Fruit fly (Drosophila melanogaster) whole organism, embryonic: ENCODE results near the gene MSAmiP.

Experiments used
- Ada2b ChIP-seq: fragments of 200-800 bp; sonication (Bioruptor generic); IDR thresholded peaks from 2 replicates; pipeline ENCODE4 v1.3.6; 2022; ENCODE audit warnings: missing biosample characterization, missing genetic modification characterization
- Aef1 ChIP-seq: fragments of 200-800 bp; sonication (Bioruptor generic); IDR thresholded peaks from 3 replicates; pipeline ENCODE4 v1.3.6; 2022; ENCODE audit warnings: missing biosample characterization, missing genetic modification characterization
- CG10979 ChIP-seq: fragments of 200-800 bp; sonication (Bioruptor generic); optimal IDR thresholded peaks from 2 replicates; lab custom pipeline; 2018; ENCODE audit warnings: missing biosample characterization, mild to moderate bottlenecking, missing genetic modification characterization, moderate library complexity
- CG11695 ChIP-seq: fragments of 200-800 bp; sonication (Bioruptor generic); IDR thresholded peaks from 3 replicates; pipeline ENCODE4 v1.3.6; 2022; ENCODE audit warnings: missing biosample characterization, missing genetic modification characterization
- CG12155 ChIP-seq: fragments of 200-800 bp; sonication (Bioruptor generic); optimal IDR thresholded peaks from 3 replicates; lab custom pipeline; 2016; ENCODE audit warnings: missing biosample characterization, missing genetic modification characterization
- CG12236 ChIP-seq: fragments of 200-800 bp; sonication (Bioruptor generic); optimal IDR thresholded peaks from 2 replicates; lab custom pipeline; 2016; ENCODE audit warnings: missing biosample characterization, missing genetic modification characterization
- CG12942 ChIP-seq: fragments of 200-800 bp; sonication (Bioruptor generic); optimal IDR thresholded peaks from 3 replicates; lab custom pipeline; 2016; ENCODE audit warnings: missing biosample characterization, missing genetic modification characterization
- CG15073 ChIP-seq: fragments of 200-800 bp; sonication (Bioruptor generic); optimal IDR thresholded peaks from 2 replicates; lab custom pipeline; 2016; ENCODE audit warnings: missing biosample characterization, missing genetic modification characterization
- CG15479 ChIP-seq: fragments of 200-800 bp; sonication (Bioruptor generic); optimal IDR thresholded peaks from 3 replicates; lab custom pipeline; 2019; ENCODE audit warnings: missing biosample characterization, mild to moderate bottlenecking, missing genetic modification characterization, moderate library complexity
- CG15514 ChIP-seq: fragments of 200-800 bp; sonication (Bioruptor generic); optimal IDR thresholded peaks from 3 replicates; lab custom pipeline; 2017; ENCODE audit warnings: missing biosample characterization, missing genetic modification characterization, mild to moderate bottlenecking, moderate library complexity, missing genetic modification reagents
- CG15601 ChIP-seq: fragments of 200-800 bp; sonication (Bioruptor generic); optimal IDR thresholded peaks from 3 replicates; lab custom pipeline; 2019; ENCODE audit warnings: missing biosample characterization, mild to moderate bottlenecking, missing genetic modification characterization, moderate library complexity
- CG16815 ChIP-seq: fragments of 200-800 bp; sonication (Bioruptor generic); optimal IDR thresholded peaks from 3 replicates; lab custom pipeline; 2017; ENCODE audit warnings: missing biosample characterization, mild to moderate bottlenecking, missing genetic modification characterization
- CG18599 ChIP-seq: fragments of 200-800 bp; sonication (Bioruptor generic); optimal IDR thresholded peaks from 3 replicates; lab custom pipeline; 2017; ENCODE audit warnings: missing biosample characterization, missing genetic modification characterization, mild to moderate bottlenecking, moderate library complexity, missing genetic modification reagents
- CG3163 ChIP-seq: fragments of 200-800 bp; sonication (Bioruptor generic); optimal IDR thresholded peaks from 3 replicates; lab custom pipeline; 2016; ENCODE audit warnings: missing biosample characterization, missing genetic modification characterization
- CG34422 ChIP-seq: fragments of 200-800 bp; sonication (Bioruptor generic); IDR thresholded peaks from 3 replicates; pipeline ENCODE4 v1.3.6; 2022; ENCODE audit warnings: missing biosample characterization, missing genetic modification characterization
- CG3726 ChIP-seq: fragments of 200-800 bp; sonication (Bioruptor generic); IDR thresholded peaks from 3 replicates; pipeline ENCODE4, ENCODE4 v1.3.6; 2022; ENCODE audit warnings: missing biosample characterization, missing genetic modification characterization
- CG4360 ChIP-seq: fragments of 200-800 bp; sonication (Bioruptor generic); IDR thresholded peaks from 2 replicates; pipeline ENCODE4 v1.3.6; 2022; ENCODE audit warnings: missing biosample characterization, missing genetic modification characterization
- CG6175 ChIP-seq: fragments of 200-800 bp; sonication (Bioruptor generic); IDR thresholded peaks from 3 replicates; pipeline ENCODE4 v1.3.6; 2022; ENCODE audit warnings: missing biosample characterization, missing genetic modification characterization
- CG6254 ChIP-seq: fragments of 200-800 bp; sonication (Bioruptor generic); optimal IDR thresholded peaks from 3 replicates; lab custom pipeline; 2017; ENCODE audit warnings: mild to moderate bottlenecking, missing biosample characterization, missing genetic modification reagents, missing genetic modification characterization
- CG7786 ChIP-seq: fragments of 200-800 bp; sonication (Bioruptor generic); optimal IDR thresholded peaks from 2 replicates; lab custom pipeline; 2016; ENCODE audit warnings: missing biosample characterization, missing genetic modification characterization
- CTCF ChIP-seq: fragments of 200-800 bp; sonication (Bioruptor generic); optimal IDR thresholded peaks from 2 replicates; lab custom pipeline; 2017; ENCODE audit warnings: missing biosample characterization, mild to moderate bottlenecking, missing genetic modification characterization, moderate library complexity
- Dref ChIP-seq: fragments of 200-800 bp; sonication (Bioruptor generic); IDR thresholded peaks from 2 replicates; pipeline ENCODE4 v1.3.6; 2022; ENCODE audit warnings: missing biosample characterization, missing genetic modification characterization
- Elba2 ChIP-seq: fragments of 200-800 bp; sonication (Bioruptor generic); optimal IDR thresholded peaks from 3 replicates; lab custom pipeline; 2016; ENCODE audit warnings: missing biosample characterization, missing genetic modification characterization
- HLHmδ ChIP-seq: fragments of 200-800 bp; sonication (Bioruptor generic); optimal IDR thresholded peaks from 2 replicates; lab custom pipeline; 2018; ENCODE audit warnings: missing biosample characterization, mild to moderate bottlenecking, missing genetic modification characterization, moderate library complexity
- MESR4 ChIP-seq: fragments of 200-800 bp; sonication (Bioruptor generic); optimal IDR thresholded peaks from 2 replicates; lab custom pipeline; 2018; ENCODE audit warnings: missing biosample characterization, mild to moderate bottlenecking, missing genetic modification characterization, moderate library complexity
- Med ChIP-seq: fragments of 200-800 bp; sonication (Bioruptor generic); peaks from one replicate; lab custom pipeline; 2016; ENCODE audit warnings: missing biosample characterization, missing genetic modification characterization, mild to moderate bottlenecking, inconsistent platforms, moderate library complexity
- Nf-YB ChIP-seq: fragments of 200-800 bp; sonication (Bioruptor generic); optimal IDR thresholded peaks from 3 replicates; lab custom pipeline; 2019; ENCODE audit warnings: missing biosample characterization, mild to moderate bottlenecking, missing genetic modification characterization, moderate library complexity
- Nf-YC ChIP-seq: fragments of 200-800 bp; optimal IDR thresholded peaks from 3 replicates; lab custom pipeline; 2019; ENCODE audit warnings: missing biosample characterization, mild to moderate bottlenecking, missing genetic modification characterization, moderate library complexity
- Opbp ChIP-seq: fragments of 200-800 bp; sonication (Bioruptor generic); IDR thresholded peaks from 3 replicates; pipeline ENCODE4 v1.3.6; 2022; ENCODE audit warnings: missing biosample characterization, missing genetic modification characterization; ENCODE audit not compliant: partially characterized antibody
- TFAM ChIP-seq: fragments of 200-800 bp; sonication (Bioruptor generic); optimal IDR thresholded peaks from 2 replicates; lab custom pipeline; 2017; ENCODE audit warnings: missing biosample characterization, missing genetic modification characterization, inconsistent platforms
- Trl ChIP-seq, 3 experiments: fragments of >200 bp in 2 of 3; fragments of 200-800 bp in 1 of 3; sonication (Bioruptor generic) in 1 of 3; optimal IDR thresholded peaks; 2 replicates in 1 of 3; 3 replicates in 2 of 3; lab custom pipeline; 2016 to 2017; ENCODE audit warnings: missing biosample characterization in 1 of 3, missing genetic modification characterization in 1 of 3
- cad ChIP-seq: fragments of >200 bp; optimal IDR thresholded peaks from 2 replicates; lab custom pipeline; 2017; ENCODE audit warnings: missing biosample characterization, missing genetic modification characterization
- cg ChIP-seq: fragments of 200-800 bp; sonication (Bioruptor generic); optimal IDR thresholded peaks from 3 replicates; lab custom pipeline; 2019; ENCODE audit warnings: missing biosample characterization, mild to moderate bottlenecking, missing genetic modification characterization, moderate library complexity
- ci ChIP-seq: fragments of 200-800 bp; sonication (Bioruptor generic); IDR thresholded peaks from 3 replicates; pipeline ENCODE4 v1.3.6; 2022; ENCODE audit warnings: missing biosample characterization, missing genetic modification characterization
- dimm ChIP-seq: fragments of 200-800 bp; sonication (Bioruptor generic); IDR thresholded peaks from 2 replicates; pipeline ENCODE4 v1.3.6; 2022; ENCODE audit warnings: missing biosample characterization, missing genetic modification characterization
- emc ChIP-seq: fragments of 200-800 bp; sonication (Bioruptor generic); optimal IDR thresholded peaks from 2 replicates; lab custom pipeline; 2016; ENCODE audit warnings: missing biosample characterization, missing genetic modification characterization
- eve ChIP-seq, 2 experiments: fragments of >200 bp; optimal IDR thresholded peaks; 2 replicates each; lab custom pipeline; 2017; ENCODE audit warnings: missing biosample characterization in 2 of 2, missing genetic modification characterization in 2 of 2
- fd96Cb ChIP-seq: fragments of 200-800 bp; sonication (Bioruptor generic); optimal IDR thresholded peaks from 2 replicates; lab custom pipeline; 2018; ENCODE audit warnings: missing biosample characterization, mild to moderate bottlenecking, missing genetic modification characterization, moderate library complexity
- grn ChIP-seq: fragments of 200-800 bp; sonication (Bioruptor generic); optimal IDR thresholded peaks from 3 replicates; lab custom pipeline; 2017; ENCODE audit warnings: missing biosample characterization, missing genetic modification characterization
- insv ChIP-seq, 2 experiments: fragments of 200-800 bp; sonication (Bioruptor generic); optimal IDR thresholded peaks; 3 replicates each; lab custom pipeline; 2016 to 2018; ENCODE audit warnings: missing biosample characterization in 2 of 2, missing genetic modification characterization in 2 of 2
- org-1 ChIP-seq: fragments of 200-800 bp; sonication (Bioruptor generic); optimal IDR thresholded peaks from 2 replicates; lab custom pipeline; 2017; ENCODE audit warnings: missing biosample characterization, missing genetic modification characterization
- sd ChIP-seq: fragments of 200-800 bp; sonication (Bioruptor generic); optimal IDR thresholded peaks from 3 replicates; lab custom pipeline; 2018; ENCODE audit warnings: missing biosample characterization, mild to moderate bottlenecking, missing genetic modification characterization, moderate library complexity
- sens ChIP-seq: fragments of 200-800 bp; sonication (Bioruptor generic); peaks from one replicate; lab custom pipeline; 2016; ENCODE audit warnings: missing biosample characterization, missing genetic modification characterization
- seq ChIP-seq: fragments of 200-800 bp; sonication (Bioruptor generic); IDR thresholded peaks from 2 replicates; pipeline ENCODE4 v1.3.6; 2022; ENCODE audit warnings: missing biosample characterization, missing genetic modification characterization
- ssp ChIP-seq: fragments of 200-800 bp; sonication (Bioruptor generic); IDR thresholded peaks from 2 replicates; pipeline ENCODE4 v1.3.6; 2022; ENCODE audit warnings: missing biosample characterization, missing genetic modification characterization
- z ChIP-seq: fragments of 200-800 bp; sonication (Bioruptor generic); IDR thresholded peaks from 3 replicates; pipeline ENCODE4 v1.3.6; 2022; ENCODE audit warnings: missing biosample characterization, missing genetic modification characterization

The MSAmiP gene

dm6 chr3R:16934154-16934992, 38.3 kb upstream of the MSAmiP start (continued):
- TF ChIP-seq CG10979 (tag; lab: Kevin White, UChicago), result no peak
- peak; percentile 50 for TF ChIP-seq CG15073
- no peak for TF ChIP-seq CG18599 (GFP tag; lab: Kevin White, UChicago)
- TF ChIP-seq CG6175, result peak; percentile 83
- peak; percentile 77 for TF ChIP-seq Med (GFP tag; lab: Kevin White, UChicago)
- peak; percentile 93 for TF ChIP-seq CTCF (GFP tag; lab: Kevin White, UChicago)
- peak; percentile 50 for TF ChIP-seq sd
- peak; percentile 57; the same call in 1 of the 3 replicates for TF ChIP-seq ci
- no peak for TF ChIP-seq CG16815 (GFP tag; lab: Kevin White, UChicago)
- TF ChIP-seq MESR4, result no peak
- TF ChIP-seq sens (GFP tag; lab: Kevin White, UChicago), result peak; percentile 84
- peak; percentile 9 for TF ChIP-seq grn
- peak; percentile 32 for TF ChIP-seq seq (GFP tag; lab: Robert Waterston, UW)
- TF ChIP-seq Dref, result peak; percentile 43
- peak; percentile 46; the same call in 2 of the 3 replicates for TF ChIP-seq Opbp
- TF ChIP-seq Nf-YC, result peak; percentile 79
- TF ChIP-seq CG12155, result no peak
- peak; percentile 11; the same call in 1 of the 3 replicates for TF ChIP-seq Aef1 (GFP tag; lab: Robert Waterston, UW)
- TF ChIP-seq CG15601 (tag; lab: Kevin White, UChicago), result peak; percentile 45
- TF ChIP-seq, all 482 proteins: peak for 63

- TF ChIP-seq TFAM (GFP tag; lab: Kevin White, UChicago), result no peak
- peak; percentile 37 to 68 for TF ChIP-seq Trl (optimal IDR thresholded peaks at IDR 0.05; lab: Kevin White, UChicago)
- TF ChIP-seq Trl (GFP tag; optimal IDR thresholded peaks at IDR 0.05; lab: Kevin White, UChicago), result no peak
- peak; percentile 5 for TF ChIP-seq Nf-YB (GFP tag; lab: Kevin White, UChicago)
- TF ChIP-seq fd96Cb, result no peak
- TF ChIP-seq CG12236, result no peak
- no peak for TF ChIP-seq CG11695
- TF ChIP-seq ssp (GFP tag; lab: Robert Waterston, UW), result no peak
- peak; percentile 62; the same call in 1 of the 2 replicates for TF ChIP-seq CG4360 (GFP tag; lab: Robert Waterston, UW)
- TF ChIP-seq CG12942 (GFP tag; lab: Kevin White, UChicago), result no peak
- TF ChIP-seq org-1, result no peak
- no peak for TF ChIP-seq CG34422
- no peak for TF ChIP-seq CG7786
- TF ChIP-seq CG3726 (GFP tag; lab: Robert Waterston, UW), result no peak
- TF ChIP-seq CG15479 (GFP tag; lab: Kevin White, UChicago), result peak; percentile 18
- TF ChIP-seq z (GFP tag; lab: Robert Waterston, UW), result 0 out of 3 replicates have a peak, but pooled peaks have one; percentile 30
- peak; percentile 55 for TF ChIP-seq HLHmδ (GFP tag; lab: Kevin White, UChicago)
- TF ChIP-seq cg (GFP tag; lab: Kevin White, UChicago), result peak; percentile 82
- peak in 1 of 2 experiments; percentile 73 for TF ChIP-seq insv (GFP tag; optimal IDR thresholded peaks at IDR 0.05; lab: Kevin White, UChicago)
- peak; percentile 99 for TF ChIP-seq CG6254 (GFP tag; lab: Kevin White, UChicago)
- peak; percentile 70 for TF ChIP-seq Elba2
- TF ChIP-seq CG15514 (GFP tag; lab: Kevin White, UChicago), result no peak
- TF ChIP-seq CG3163 (GFP tag; lab: Kevin White, UChicago), result peak; percentile 95
- TF ChIP-seq cad (GFP tag; lab: Kevin White, UChicago), result peak; percentile 38
- TF ChIP-seq emc (GFP tag; lab: Kevin White, UChicago), result no peak
- no peak for TF ChIP-seq Ada2b
- no peak for TF ChIP-seq dimm
- no peak for TF ChIP-seq eve (GFP tag; optimal IDR thresholded peaks at IDR 0.05; lab: Kevin White, UChicago)
- peak; percentile 44 for TF ChIP-seq CTCF (GFP tag; lab: Kevin White, UChicago)
Observed at dm6 chr3R:16933350-16933749, 37.3 kb upstream of the MSAmiP start.
